Fruit fly (Drosophila melanogaster) whole organism, embryonic: Measurements from ENCODE around the gene slp1.

ENCODE experiments used
- Antp ChIP-seq: fragments of 200-800 bp; sonication (Bioruptor generic); optimal IDR thresholded peaks from 3 replicates; lab custom pipeline; 2016; ENCODE audit warnings: missing biosample characterization, missing genetic modification characterization
- Bgb ChIP-seq: fragments of 200-800 bp; sonication (Bioruptor generic); IDR thresholded peaks from 2 replicates; pipeline ENCODE4 v1.3.6; 2022; ENCODE audit warnings: missing biosample characterization, missing genetic modification characterization; ENCODE audit not compliant: partially characterized antibody
- CG10366 ChIP-seq: fragments of 200-800 bp; sonication (Bioruptor generic); IDR thresholded peaks from 2 replicates; pipeline ENCODE4 v1.3.6; 2022; ENCODE audit warnings: missing biosample characterization, missing genetic modification characterization
- CG10654 ChIP-seq: fragments of 200-800 bp; sonication (Bioruptor generic); optimal IDR thresholded peaks from 2 replicates; lab custom pipeline; 2016; ENCODE audit warnings: missing biosample characterization, missing genetic modification characterization
- CG11560 ChIP-seq: fragments of 200-800 bp; sonication (Bioruptor generic); IDR thresholded peaks from 3 replicates; pipeline ENCODE4 v1.3.6; 2022; ENCODE audit warnings: missing biosample characterization, missing genetic modification characterization
- CG12391 ChIP-seq: fragments of 200-800 bp; sonication (Bioruptor generic); optimal IDR thresholded peaks from 3 replicates; lab custom pipeline; 2018; ENCODE audit warnings: missing biosample characterization, mild to moderate bottlenecking, missing genetic modification characterization, moderate library complexity
- CG12942 ChIP-seq: fragments of 200-800 bp; sonication (Bioruptor generic); optimal IDR thresholded peaks from 3 replicates; lab custom pipeline; 2016; ENCODE audit warnings: missing biosample characterization, missing genetic modification characterization
- CG13624 ChIP-seq: fragments of 200-800 bp; sonication (Bioruptor generic); optimal IDR thresholded peaks from 2 replicates; lab custom pipeline; 2016; ENCODE audit warnings: missing biosample characterization, missing genetic modification characterization
- CG14965 ChIP-seq: fragments of 200-800 bp; sonication (Bioruptor generic); optimal IDR thresholded peaks from 2 replicates; lab custom pipeline; 2016; ENCODE audit warnings: missing biosample characterization, missing genetic modification characterization, borderline replicate concordance
- CG15601 ChIP-seq: fragments of 200-800 bp; sonication (Bioruptor generic); optimal IDR thresholded peaks from 3 replicates; lab custom pipeline; 2019; ENCODE audit warnings: missing biosample characterization, mild to moderate bottlenecking, missing genetic modification characterization, moderate library complexity
- CG16813 ChIP-seq: fragments of 200-800 bp; sonication (Bioruptor generic); IDR thresholded peaks from 3 replicates; pipeline ENCODE4 v1.3.6; 2022; ENCODE audit warnings: missing biosample characterization, missing genetic modification characterization; ENCODE audit not compliant: partially characterized antibody
- CG16863 ChIP-seq: fragments of 200-800 bp; sonication (Bioruptor generic); optimal IDR thresholded peaks from 3 replicates; lab custom pipeline; 2016; ENCODE audit warnings: missing biosample characterization, missing genetic modification characterization
- CG18599 ChIP-seq: fragments of 200-800 bp; sonication (Bioruptor generic); optimal IDR thresholded peaks from 3 replicates; lab custom pipeline; 2017; ENCODE audit warnings: missing biosample characterization, missing genetic modification characterization, mild to moderate bottlenecking, moderate library complexity, missing genetic modification reagents
- CG2120 ChIP-seq: fragments of 200-800 bp; sonication (Bioruptor generic); optimal IDR thresholded peaks from 3 replicates; lab custom pipeline; 2016; ENCODE audit warnings: missing biosample characterization, missing genetic modification characterization
- CG2712 ChIP-seq: fragments of 200-800 bp; optimal IDR thresholded peaks from 3 replicates; lab custom pipeline; 2019; ENCODE audit warnings: missing biosample characterization, mild to moderate bottlenecking, missing genetic modification characterization, moderate library complexity
- CG3065 ChIP-seq: fragments of 200-800 bp; sonication (Bioruptor generic); optimal IDR thresholded peaks from 2 replicates; lab custom pipeline; 2016; ENCODE audit warnings: missing biosample characterization, missing genetic modification characterization
- CG31441 ChIP-seq: fragments of 200-800 bp; sonication (Bioruptor generic); IDR thresholded peaks from 2 replicates; pipeline ENCODE4 v1.3.6; 2022; ENCODE audit warnings: missing biosample characterization, missing genetic modification characterization
- CG4282 ChIP-seq: fragments of 200-800 bp; sonication (Bioruptor generic); optimal IDR thresholded peaks from 2 replicates; lab custom pipeline; 2016; ENCODE audit warnings: missing biosample characterization, missing genetic modification characterization
- CG6175 ChIP-seq: fragments of 200-800 bp; sonication (Bioruptor generic); IDR thresholded peaks from 3 replicates; pipeline ENCODE4 v1.3.6; 2022; ENCODE audit warnings: missing biosample characterization, missing genetic modification characterization
- CG6654 ChIP-seq: fragments of 200-800 bp; sonication (Bioruptor generic); optimal IDR thresholded peaks from 2 replicates; lab custom pipeline; 2017; ENCODE audit warnings: missing biosample characterization, mild to moderate bottlenecking, missing genetic modification characterization
- CG7745 ChIP-seq: fragments of 200-800 bp; sonication (Bioruptor generic); optimal IDR thresholded peaks from 2 replicates; lab custom pipeline; 2018; ENCODE audit warnings: missing biosample characterization, mild to moderate bottlenecking, missing genetic modification characterization, moderate library complexity
- CG9727 ChIP-seq: fragments of 200-800 bp; sonication (Bioruptor generic); optimal IDR thresholded peaks from 3 replicates; lab custom pipeline; 2017; ENCODE audit warnings: missing biosample characterization, mild to moderate bottlenecking, missing genetic modification characterization
- CoRest ChIP-seq: fragments of 200-800 bp; sonication (Bioruptor generic); optimal IDR thresholded peaks from 3 replicates; lab custom pipeline; 2018; ENCODE audit warnings: missing biosample characterization, mild to moderate bottlenecking, missing genetic modification characterization, moderate library complexity
- Ets65A ChIP-seq: fragments of 200-800 bp; sonication (Bioruptor generic); peaks from one replicate; lab custom pipeline; 2016; ENCODE audit warnings: missing biosample characterization, missing genetic modification characterization
- Hmx ChIP-seq: fragments of 200-800 bp; sonication (Bioruptor generic); optimal IDR thresholded peaks from 2 replicates; lab custom pipeline; 2016; ENCODE audit warnings: missing biosample characterization, missing genetic modification characterization
- Meics ChIP-seq: fragments of 200-800 bp; sonication (Bioruptor generic); optimal IDR thresholded peaks from 2 replicates; lab custom pipeline; 2017; ENCODE audit warnings: missing biosample characterization, mild to moderate bottlenecking, missing genetic modification characterization
- Neu2 ChIP-seq: fragments of 200-800 bp; sonication (Bioruptor generic); optimal IDR thresholded peaks from 3 replicates; lab custom pipeline; 2016; ENCODE audit warnings: missing biosample characterization, missing genetic modification characterization, borderline replicate concordance
- Nf-YC ChIP-seq: fragments of 200-800 bp; optimal IDR thresholded peaks from 3 replicates; lab custom pipeline; 2019; ENCODE audit warnings: missing biosample characterization, mild to moderate bottlenecking, missing genetic modification characterization, moderate library complexity
- Ptx1 ChIP-seq: fragments of 200-800 bp; sonication (Bioruptor generic); IDR thresholded peaks from 2 replicates; pipeline ENCODE4 v1.3.6; 2022; ENCODE audit warnings: missing biosample characterization, missing genetic modification characterization
- Rfx ChIP-seq: fragments of 200-800 bp; sonication (Bioruptor generic); IDR thresholded peaks from 2 replicates; pipeline ENCODE4 v1.3.6; 2022; ENCODE audit warnings: missing biosample characterization, missing genetic modification characterization
- Sox100B ChIP-seq: fragments of 200-800 bp; sonication (Bioruptor generic); optimal IDR thresholded peaks from 3 replicates; lab custom pipeline; 2018; ENCODE audit warnings: missing biosample characterization, mild to moderate bottlenecking, missing genetic modification characterization
- Sox102F ChIP-seq: fragments of 200-800 bp; sonication (Bioruptor generic); optimal IDR thresholded peaks from 2 replicates; lab custom pipeline; 2018; ENCODE audit warnings: missing biosample characterization, mild to moderate bottlenecking, missing genetic modification characterization, moderate library complexity
- Ssrp ChIP-seq: fragments of 200-800 bp; sonication (Bioruptor generic); optimal IDR thresholded peaks from 2 replicates; lab custom pipeline; 2018; ENCODE audit warnings: missing biosample characterization, mild to moderate bottlenecking, missing genetic modification characterization, moderate library complexity
- corto ChIP-seq: fragments of 200-800 bp; sonication (Bioruptor generic); optimal IDR thresholded peaks from 2 replicates; lab custom pipeline; 2016; ENCODE audit warnings: missing biosample characterization, mild to moderate bottlenecking, missing genetic modification characterization, moderate library complexity
- dpn ChIP-seq, 2 experiments: fragments of 200-800 bp; sonication (Bioruptor generic); optimal IDR thresholded peaks; 3 replicates each; lab custom pipeline; 2016; ENCODE audit warnings: missing biosample characterization in 2 of 2, missing genetic modification characterization in 2 of 2
- esg ChIP-seq: fragments of 200-800 bp; sonication (Bioruptor generic); conservative IDR thresholded peaks from 2 replicates; pipeline ENCODE4 v1.3.6; 2022; ENCODE audit warnings: missing biosample characterization, missing genetic modification characterization
- gem ChIP-seq: fragments of 200-800 bp; sonication (Bioruptor generic); optimal IDR thresholded peaks from 2 replicates; lab custom pipeline; 2019; ENCODE audit warnings: missing biosample characterization, mild to moderate bottlenecking, missing genetic modification characterization, moderate library complexity
- ind ChIP-seq: fragments of 200-800 bp; sonication (Bioruptor generic); optimal IDR thresholded peaks from 3 replicates; lab custom pipeline; 2016; ENCODE audit warnings: missing biosample characterization, missing genetic modification characterization
- jumu ChIP-seq: fragments of 200-800 bp; sonication (Bioruptor generic); optimal IDR thresholded peaks from 3 replicates; lab custom pipeline; 2016; ENCODE audit warnings: missing biosample characterization, missing genetic modification characterization
- knrl ChIP-seq: fragments of 200-800 bp; sonication (Bioruptor generic); IDR thresholded peaks from 3 replicates; pipeline ENCODE4 v1.3.6; 2022; ENCODE audit warnings: missing biosample characterization, missing genetic modification characterization; ENCODE audit not compliant: partially characterized antibody
- luna ChIP-seq: fragments of 200-800 bp; sonication (Bioruptor generic); optimal IDR thresholded peaks from 2 replicates; lab custom pipeline; 2016; ENCODE audit warnings: missing biosample characterization, missing genetic modification characterization
- nerfin-1 ChIP-seq: fragments of 200-800 bp; sonication (Bioruptor generic); optimal IDR thresholded peaks from 3 replicates; lab custom pipeline; 2019; ENCODE audit warnings: missing biosample characterization, mild to moderate bottlenecking, missing genetic modification characterization, moderate library complexity
- org-1 ChIP-seq: fragments of 200-800 bp; sonication (Bioruptor generic); optimal IDR thresholded peaks from 2 replicates; lab custom pipeline; 2017; ENCODE audit warnings: missing biosample characterization, missing genetic modification characterization
- otp ChIP-seq: fragments of 200-800 bp; sonication (Bioruptor generic); IDR thresholded peaks from 3 replicates; pipeline ENCODE4, ENCODE4 v1.3.6; 2022; ENCODE audit warnings: missing biosample characterization, missing genetic modification characterization
- row ChIP-seq: fragments of 200-800 bp; sonication (Bioruptor generic); IDR thresholded peaks from 3 replicates; pipeline ENCODE4 v1.3.6; 2022; ENCODE audit warnings: missing biosample characterization, missing genetic modification characterization
- so ChIP-seq: fragments of 200-800 bp; sonication (Bioruptor generic); IDR thresholded peaks from 3 replicates; pipeline ENCODE4 v1.3.6; 2022; ENCODE audit warnings: missing biosample characterization, missing genetic modification characterization
- trem ChIP-seq: fragments of 200-800 bp; optimal IDR thresholded peaks from 3 replicates; lab custom pipeline; 2019; ENCODE audit warnings: missing biosample characterization, mild to moderate bottlenecking, missing genetic modification characterization, moderate library complexity
- tx ChIP-seq: fragments of 200-800 bp; sonication (Bioruptor generic); optimal IDR thresholded peaks from 2 replicates; lab custom pipeline; 2016; ENCODE audit warnings: missing biosample characterization, missing genetic modification characterization
- vvl ChIP-seq: fragments of 200-800 bp; sonication (Bioruptor generic); IDR thresholded peaks from 2 replicates; pipeline ENCODE4 v1.3.6; 2022; ENCODE audit warnings: missing biosample characterization, missing genetic modification characterization
- zf30C ChIP-seq: fragments of 200-800 bp; sonication (Bioruptor generic); optimal IDR thresholded peaks from 3 replicates; lab custom pipeline; 2018; ENCODE audit warnings: missing biosample characterization, mild to moderate bottlenecking, missing genetic modification characterization

The slp1 gene

DNA sequence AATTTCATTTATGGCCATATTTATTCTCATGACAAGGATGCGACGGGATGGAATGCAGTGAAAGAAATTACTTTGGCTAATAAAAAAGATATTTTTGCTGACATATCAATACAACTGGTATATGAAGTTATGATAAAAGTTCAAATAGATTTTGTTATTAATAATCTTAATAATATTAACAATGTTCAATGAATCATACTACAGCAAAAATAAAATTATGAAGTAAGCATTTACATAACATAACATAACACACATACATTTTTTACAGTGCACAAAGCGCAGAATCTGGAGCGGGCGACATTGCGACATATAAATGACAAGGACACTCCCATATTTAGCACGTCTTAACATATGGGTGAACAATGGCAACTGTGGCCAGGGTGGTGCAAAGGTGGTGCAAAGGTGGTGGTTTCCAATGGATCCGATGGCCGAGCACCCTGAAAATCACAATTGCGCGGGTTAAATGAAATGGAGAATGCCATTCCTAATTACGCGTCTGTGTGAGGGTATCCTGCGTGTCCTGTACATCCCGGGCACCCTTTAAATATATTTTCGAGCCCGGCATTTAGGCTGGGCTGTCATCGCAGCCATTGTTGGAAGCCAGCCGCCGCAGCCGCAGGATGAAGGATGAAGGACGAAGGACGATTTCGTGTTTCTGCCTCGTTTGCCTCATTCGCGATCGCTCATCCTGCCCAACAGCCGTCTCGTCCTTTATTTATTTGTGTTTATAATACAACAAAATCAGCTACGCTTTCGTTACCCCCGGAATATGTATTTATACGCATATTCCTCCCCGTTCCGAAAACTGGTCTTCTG, 19.6 kb downstream of the slp1 start (continued):
- TF ChIP-seq CG31441 (peak; percentile 35; the same call in 1 of the 2 replicates), CG9727 (GFP tag; lab: Kevin White, UChicago) (peak; percentile 56), Hmx (no peak), jumu (GFP tag; lab: Kevin White, UChicago) (no peak), Bgb (GFP tag; lab: Robert Waterston, UW) (no peak), corto (GFP tag; lab: Kevin White, UChicago) (no peak), CG14965 (GFP tag; lab: Kevin White, UChicago) (no peak), CG16863 (no peak), Neu2 (no peak), row (GFP tag; lab: Robert Waterston, UW) (peak; percentile 47), nerfin-1 (tag; lab: Kevin White, UChicago) (peak; percentile 62), CG4282 (no peak), Sox100B (peak; percentile 13), Ssrp (peak; percentile 33), CG12391 (peak; percentile 50), luna (no peak), Ptx1 (GFP tag; lab: Robert Waterston, UW) (no peak), CoRest (peak; percentile 20), Nf-YC (tag; lab: Kevin White, UChicago) (peak; percentile 71), CG3065 (no peak), CG7745 (no peak), zf30C (GFP tag; lab: Kevin White, UChicago) (peak; percentile 62), dpn (GFP tag; optimal IDR thresholded peaks at IDR 0.05; lab: Kevin White, UChicago) (no peak), ind (GFP tag; lab: Kevin White, UChicago) (no peak), org-1 (GFP tag; lab: Kevin White, UChicago) (no peak), gem (peak; percentile 63), CG10654 (GFP tag; lab: Kevin White, UChicago) (no peak), trem (tag; lab: Kevin White, UChicago) (peak; percentile 6), CG2712 (tag; lab: Kevin White, UChicago) (peak; percentile 63), so (GFP tag; lab: Robert Waterston, UW) (no peak), Ets65A (peak; percentile 76), CG15601 (tag; lab: Kevin White, UChicago) (no peak), tx (GFP tag; lab: Kevin White, UChicago) (no peak), CG2120 (no peak), CG13624 (GFP tag; lab: Kevin White, UChicago) (no peak), CG16813 (no peak), Rfx (GFP tag; lab: Robert Waterston, UW) (no peak), CG12942 (GFP tag; lab: Kevin White, UChicago) (no peak), CG11560 (no peak), esg (no peak), Sox102F (no peak), CG6654 (GFP tag; lab: Kevin White, UChicago) (no peak), Meics (GFP tag; lab: Kevin White, UChicago) (no peak), knrl (GFP tag; lab: Robert Waterston, UW) (no peak), otp (GFP tag; lab: Robert Waterston, UW) (no peak), Antp (GFP tag; lab: Kevin White, UChicago) (no peak), vvl (no peak), CG6175 (GFP tag; lab: Robert Waterston, UW) (no peak), CG18599 (GFP tag; lab: Kevin White, UChicago) (no peak), CG10366 (GFP tag; lab: Robert Waterston, UW) (no peak)
